Fruit fly (Drosophila melanogaster) whole organism, embryonic: ENCODE data around the gene sage.

Source experiments
- CG10147 ChIP-seq: fragments of 200-800 bp; sonication (Bioruptor generic); optimal IDR thresholded peaks from 2 replicates; lab custom pipeline; 2019; ENCODE audit warnings: missing biosample characterization, mild to moderate bottlenecking, missing genetic modification characterization, moderate library complexity
- CG10274 ChIP-seq: fragments of 200-800 bp; sonication (Bioruptor generic); optimal IDR thresholded peaks from 3 replicates; lab custom pipeline; 2017; ENCODE audit warnings: missing biosample characterization, mild to moderate bottlenecking, missing genetic modification characterization
- CG11085 ChIP-seq: fragments of 200-800 bp; sonication (Bioruptor generic); IDR thresholded peaks from 2 replicates; pipeline ENCODE4 v1.3.6; 2022; ENCODE audit warnings: missing biosample characterization, missing genetic modification characterization
- CG11696 ChIP-seq: fragments of 200-800 bp; sonication (Bioruptor generic); IDR thresholded peaks from 2 replicates; pipeline ENCODE4 v1.3.6; 2022; ENCODE audit warnings: missing biosample characterization, missing genetic modification characterization
- CG12071 ChIP-seq: fragments of 200-800 bp; sonication (Bioruptor generic); optimal IDR thresholded peaks from 3 replicates; lab custom pipeline; 2018; ENCODE audit warnings: missing biosample characterization, mild to moderate bottlenecking, missing genetic modification characterization
- CG12744 ChIP-seq: fragments of 200-800 bp; sonication (Bioruptor generic); optimal IDR thresholded peaks from 2 replicates; lab custom pipeline; 2016; ENCODE audit warnings: missing biosample characterization, missing genetic modification characterization
- CG13123 ChIP-seq: fragments of 200-800 bp; sonication (Bioruptor generic); optimal IDR thresholded peaks from 2 replicates; lab custom pipeline; 2016; ENCODE audit warnings: missing biosample characterization, missing genetic modification characterization
- CG13287 ChIP-seq: fragments of 200-800 bp; sonication (Bioruptor generic); IDR thresholded peaks from 2 replicates; pipeline ENCODE4 v1.3.6; 2022; ENCODE audit warnings: missing biosample characterization, missing genetic modification characterization; ENCODE audit not compliant: partially characterized antibody
- CG14441 ChIP-seq: fragments of 200-800 bp; sonication (Bioruptor generic); IDR thresholded peaks from 2 replicates; pipeline ENCODE4 v1.3.6; 2022; ENCODE audit warnings: missing biosample characterization, missing genetic modification characterization
- CG17568 ChIP-seq: fragments of 200-800 bp; sonication (Bioruptor generic); optimal IDR thresholded peaks from 2 replicates; lab custom pipeline; 2018; ENCODE audit warnings: missing biosample characterization, mild to moderate bottlenecking, missing genetic modification characterization, moderate library complexity
- CG2120 ChIP-seq: fragments of 200-800 bp; sonication (Bioruptor generic); optimal IDR thresholded peaks from 3 replicates; lab custom pipeline; 2016; ENCODE audit warnings: missing biosample characterization, missing genetic modification characterization
- CG2875 ChIP-seq: fragments of 200-800 bp; sonication (Bioruptor generic); optimal IDR thresholded peaks from 2 replicates; lab custom pipeline; 2017; ENCODE audit warnings: missing biosample characterization, mild to moderate bottlenecking, missing genetic modification characterization, missing genetic modification reagents
- CG31224 ChIP-seq: fragments of 200-800 bp; sonication (Bioruptor generic); IDR thresholded peaks from 2 replicates; pipeline ENCODE4 v1.3.6; 2022; ENCODE audit warnings: missing biosample characterization, missing genetic modification characterization
- CG32532 ChIP-seq: fragments of 200-800 bp; sonication (Bioruptor generic); IDR thresholded peaks from 2 replicates; pipeline ENCODE4 v1.3.6; 2022; ENCODE audit warnings: missing biosample characterization, missing genetic modification characterization
- CG3838 ChIP-seq: fragments of 200-800 bp; sonication (Bioruptor generic); optimal IDR thresholded peaks from 3 replicates; lab custom pipeline; 2016; ENCODE audit warnings: missing biosample characterization, missing genetic modification characterization
- CG7271 ChIP-seq: fragments of 200-800 bp; sonication (Bioruptor generic); optimal IDR thresholded peaks from 2 replicates; lab custom pipeline; 2018; ENCODE audit warnings: missing biosample characterization, mild to moderate bottlenecking, missing genetic modification characterization, moderate library complexity
- CG8089 ChIP-seq: fragments of 200-800 bp; sonication (Bioruptor generic); optimal IDR thresholded peaks from 3 replicates; lab custom pipeline; 2016; ENCODE audit warnings: missing biosample characterization, missing genetic modification characterization
- CTCF ChIP-seq: fragments of 200-800 bp; sonication (Bioruptor generic); optimal IDR thresholded peaks from 2 replicates; lab custom pipeline; 2017; ENCODE audit warnings: missing biosample characterization, mild to moderate bottlenecking, missing genetic modification characterization, moderate library complexity
- Dref ChIP-seq: fragments of 200-800 bp; sonication (Bioruptor generic); IDR thresholded peaks from 2 replicates; pipeline ENCODE4 v1.3.6; 2022; ENCODE audit warnings: missing biosample characterization, missing genetic modification characterization
- Ets65A ChIP-seq: fragments of 200-800 bp; sonication (Bioruptor generic); peaks from one replicate; lab custom pipeline; 2016; ENCODE audit warnings: missing biosample characterization, missing genetic modification characterization
- GATAe ChIP-seq: fragments of 200-800 bp; sonication (Bioruptor generic); conservative IDR thresholded peaks from 2 replicates; pipeline ENCODE4 v1.3.6; 2022; ENCODE audit warnings: missing biosample characterization, missing genetic modification characterization
- HmgD ChIP-seq: fragments of 200-800 bp; sonication (Bioruptor generic); optimal IDR thresholded peaks from 3 replicates; lab custom pipeline; 2016; ENCODE audit warnings: missing biosample characterization, missing genetic modification characterization
- Hsf ChIP-seq: fragments of 200-800 bp; sonication (Bioruptor generic); optimal IDR thresholded peaks from 3 replicates; lab custom pipeline; 2016; ENCODE audit warnings: missing biosample characterization, missing genetic modification characterization
- Kr ChIP-seq: fragments of 200-800 bp; sonication (Bioruptor generic); optimal IDR thresholded peaks from 2 replicates; lab custom pipeline; 2017; ENCODE audit warnings: missing biosample characterization, mild to moderate bottlenecking, missing genetic modification characterization
- Lhr ChIP-seq: fragments of 200-800 bp; sonication (Bioruptor generic); optimal IDR thresholded peaks from 3 replicates; lab custom pipeline; 2017; ENCODE audit warnings: mild to moderate bottlenecking, missing biosample characterization, missing genetic modification reagents, missing genetic modification characterization
- Med ChIP-seq: fragments of 200-800 bp; sonication (Bioruptor generic); peaks from one replicate; lab custom pipeline; 2016; ENCODE audit warnings: missing biosample characterization, missing genetic modification characterization, mild to moderate bottlenecking, inconsistent platforms, moderate library complexity
- Oaz ChIP-seq: fragments of 200-800 bp; sonication (Bioruptor generic); IDR thresholded peaks from 2 replicates; pipeline ENCODE4 v1.3.6; 2022; ENCODE audit warnings: missing biosample characterization, missing genetic modification characterization
- Pdp1 ChIP-seq, 2 experiments: fragments of 200-800 bp; sonication (Bioruptor generic); optimal IDR thresholded peaks; 3 replicates each; lab custom pipeline; 2016; ENCODE audit warnings: missing biosample characterization in 2 of 2, missing genetic modification characterization in 2 of 2, mild to moderate bottlenecking in 1 of 2, moderate library complexity in 1 of 2
- Ravus ChIP-seq: fragments of 200-800 bp; sonication (Bioruptor generic); IDR thresholded peaks from 2 replicates; pipeline ENCODE4 v1.3.6; 2022; ENCODE audit warnings: missing biosample characterization, missing genetic modification characterization
- Taf1 ChIP-seq: fragments of 200-800 bp; sonication (Bioruptor generic); IDR thresholded peaks from 2 replicates; pipeline ENCODE4 v1.3.6; 2022; ENCODE audit warnings: missing biosample characterization, missing genetic modification characterization
- abd-A ChIP-seq: fragments of 200-800 bp; sonication (Bioruptor generic); optimal IDR thresholded peaks from 3 replicates; lab custom pipeline; 2019; ENCODE audit warnings: missing biosample characterization, mild to moderate bottlenecking, missing genetic modification characterization, moderate library complexity
- ase ChIP-seq: fragments of 200-800 bp; sonication (Bioruptor generic); IDR thresholded peaks from 3 replicates; pipeline ENCODE4 v1.3.6; 2022; ENCODE audit warnings: missing biosample characterization, missing genetic modification characterization
- az2 ChIP-seq: fragments of 200-800 bp; sonication (Bioruptor generic); optimal IDR thresholded peaks from 3 replicates; lab custom pipeline; 2016; ENCODE audit warnings: missing biosample characterization, missing genetic modification characterization
- bbx ChIP-seq: fragments of 200-800 bp; sonication (Bioruptor generic); IDR thresholded peaks from 2 replicates; pipeline ENCODE4 v1.3.6; 2022; ENCODE audit warnings: missing biosample characterization, missing genetic modification characterization; ENCODE audit not compliant: partially characterized antibody
- btn ChIP-seq: fragments of 200-800 bp; sonication (Bioruptor generic); optimal IDR thresholded peaks from 2 replicates; lab custom pipeline; 2016; ENCODE audit warnings: missing biosample characterization, missing genetic modification characterization
- dimm ChIP-seq: fragments of 200-800 bp; sonication (Bioruptor generic); IDR thresholded peaks from 2 replicates; pipeline ENCODE4 v1.3.6; 2022; ENCODE audit warnings: missing biosample characterization, missing genetic modification characterization
- dm ChIP-seq: fragments of 200-800 bp; sonication (Bioruptor generic); optimal IDR thresholded peaks from 3 replicates; lab custom pipeline; 2016; ENCODE audit warnings: missing biosample characterization, missing genetic modification characterization
- dysf ChIP-seq: fragments of 200-800 bp; sonication (Bioruptor generic); IDR thresholded peaks from 3 replicates; pipeline ENCODE4 v1.3.6; 2022; ENCODE audit warnings: missing biosample characterization, missing genetic modification characterization
- ftz-f1 ChIP-seq: fragments of 200-800 bp; sonication (Bioruptor generic); optimal IDR thresholded peaks from 2 replicates; lab custom pipeline; 2016; ENCODE audit warnings: missing biosample characterization, missing genetic modification characterization
- gce ChIP-seq: fragments of 200-800 bp; sonication (Bioruptor generic); IDR thresholded peaks from 3 replicates; pipeline ENCODE4 v1.3.6; 2022; ENCODE audit warnings: missing biosample characterization, missing genetic modification characterization
- gfzf ChIP-seq: fragments of 200-800 bp; sonication (Bioruptor generic); optimal IDR thresholded peaks from 2 replicates; lab custom pipeline; 2016; ENCODE audit warnings: missing biosample characterization, mild to moderate bottlenecking, missing genetic modification characterization, moderate library complexity
- grn ChIP-seq: fragments of 200-800 bp; sonication (Bioruptor generic); optimal IDR thresholded peaks from 3 replicates; lab custom pipeline; 2017; ENCODE audit warnings: missing biosample characterization, missing genetic modification characterization
- gt ChIP-seq: fragments of 200-800 bp; sonication (Bioruptor generic); IDR thresholded peaks from 2 replicates; pipeline ENCODE4 v1.3.6; 2022; ENCODE audit warnings: missing biosample characterization, missing genetic modification characterization
- kah ChIP-seq: fragments of 200-800 bp; sonication (Bioruptor generic); optimal IDR thresholded peaks from 2 replicates; lab custom pipeline; 2018; ENCODE audit warnings: missing biosample characterization, mild to moderate bottlenecking, missing genetic modification characterization
- onecut ChIP-seq: fragments of 200-800 bp; sonication (Bioruptor generic); IDR thresholded peaks from 2 replicates; pipeline ENCODE4 v1.3.6; 2022; ENCODE audit warnings: missing biosample characterization, missing genetic modification characterization
- pum ChIP-seq: fragments of 200-800 bp; sonication (Bioruptor generic); optimal IDR thresholded peaks from 2 replicates; lab custom pipeline; 2016; ENCODE audit warnings: missing biosample characterization, missing genetic modification characterization
- pzg ChIP-seq: fragments of 200-800 bp; sonication (Bioruptor generic); optimal IDR thresholded peaks from 3 replicates; lab custom pipeline; 2018; ENCODE audit warnings: missing biosample characterization, mild to moderate bottlenecking, missing genetic modification characterization, moderate library complexity
- seq ChIP-seq: fragments of 200-800 bp; sonication (Bioruptor generic); IDR thresholded peaks from 2 replicates; pipeline ENCODE4 v1.3.6; 2022; ENCODE audit warnings: missing biosample characterization, missing genetic modification characterization
- slou ChIP-seq: fragments of 200-800 bp; sonication (Bioruptor generic); optimal IDR thresholded peaks from 3 replicates; lab custom pipeline; 2016; ENCODE audit warnings: missing biosample characterization, missing genetic modification characterization
- sr ChIP-seq: fragments of 200-800 bp; sonication (Bioruptor generic); IDR thresholded peaks from 3 replicates; pipeline ENCODE4 v1.3.6; 2022; ENCODE audit warnings: missing biosample characterization, missing genetic modification characterization
- z ChIP-seq: fragments of 200-800 bp; sonication (Bioruptor generic); IDR thresholded peaks from 3 replicates; pipeline ENCODE4 v1.3.6; 2022; ENCODE audit warnings: missing biosample characterization, missing genetic modification characterization

The sage gene

dm6 chr3R:9229075-9229835 is 34.7 kb downstream of the sage start (continued):
- TF ChIP-seq Oaz (GFP tag; lab: Robert Waterston, UW) (no peak), CG11085 (GFP tag; lab: Robert Waterston, UW) (no peak), gfzf (GFP tag; lab: Kevin White, UChicago) (no peak), dimm (GFP tag; lab: Robert Waterston, UW) (no peak), GATAe (GFP tag; lab: Robert Waterston, UW) (no peak), sr (GFP tag; lab: Robert Waterston, UW) (no peak), CG2120 (peak; percentile 76), gce (GFP tag; lab: Robert Waterston, UW) (peak; percentile 62; the same call in 1 of the 3 replicates), CG11696 (GFP tag; lab: Robert Waterston, UW) (0 out of 2 replicates have a peak, but pooled peaks have one; percentile 19), pum (GFP tag; lab: Kevin White, UChicago) (peak; percentile 84), ftz-f1 (GFP tag; lab: Kevin White, UChicago) (no peak), CG10147 (peak; percentile 30), CG13287 (peak; percentile 12; the same call in 1 of the 2 replicates), dm (GFP tag; lab: Kevin White, UChicago) (peak; percentile 52), az2 (GFP tag; lab: Kevin White, UChicago) (peak; percentile 79), Ravus (GFP tag; lab: Robert Waterston, UW) (no peak), seq (0 out of 2 replicates have a peak, but pooled peaks have one; percentile 22), CG13123 (GFP tag; lab: Kevin White, UChicago) (peak; percentile 61), CG17568 (GFP tag; lab: Kevin White, UChicago) (peak; percentile 41), CG7271 (tag; lab: Kevin White, UChicago) (no peak), gt (GFP tag; lab: Robert Waterston, UW) (no peak), z (GFP tag; lab: Robert Waterston, UW) (peak; percentile 46; the same call in 1 of the 3 replicates), CG31224 (GFP tag; lab: Robert Waterston, UW) (no peak), pzg (GFP tag; lab: Kevin White, UChicago) (no peak), abd-A (tag; lab: Kevin White, UChicago) (peak; percentile 10), Taf1 (GFP tag; lab: Robert Waterston, UW) (0 out of 2 replicates have a peak, but pooled peaks have one; percentile 29), CG32532 (peak; percentile 61; the same call in 1 of the 2 replicates), CG8089 (GFP tag; lab: Kevin White, UChicago) (peak; percentile 82), CG14441 (peak; percentile 65), CG3838 (GFP tag; lab: Kevin White, UChicago) (no peak), dysf (peak; percentile 65), btn (peak; percentile 79), HmgD (GFP tag; lab: Kevin White, UChicago) (no peak), ase (GFP tag; lab: Robert Waterston, UW) (0 out of 3 replicates have a peak, but pooled peaks have one; percentile 61), CG12744 (GFP tag; lab: Kevin White, UChicago) (peak; percentile 31), CG12071 (GFP tag; lab: Kevin White, UChicago) (peak; percentile 26), Hsf (GFP tag; lab: Kevin White, UChicago) (peak; percentile 86), Med (GFP tag; lab: Kevin White, UChicago) (peak; percentile 89), onecut (no peak; the same call in 1 of the 2 replicates), Lhr (GFP tag; lab: Kevin White, UChicago) (peak; percentile 57), CTCF (GFP tag; lab: Kevin White, UChicago) (no peak), kah (GFP tag; lab: Kevin White, UChicago) (peak; percentile 53), CG2875 (peak; percentile 62), grn (GFP tag; lab: Kevin White, UChicago) (peak; percentile 43), slou (GFP tag; lab: Kevin White, UChicago) (peak; percentile 38), Pdp1 (GFP tag; optimal IDR thresholded peaks at IDR 0.05; lab: Kevin White, UChicago) (peak; percentile 71 to 88), bbx (GFP tag; lab: Robert Waterston, UW) (0 out of 2 replicates have a peak, but pooled peaks have one; percentile 14), Kr (peak; percentile 89), Dref (no peak), CG10274 (GFP tag; lab: Kevin White, UChicago) (no peak), Ets65A (GFP tag; lab: Kevin White, UChicago) (peak; percentile 97)
